Fruit fly (Drosophila melanogaster): ENCODE measurements around the gene ppk31.

The ppk31 gene

dm6 chr3R:27116465-27117092 lies 46.3 kb upstream of the ppk31 start, which contains the start of the genes CG6066 and CG5880 (continued):
- TF ChIP-seq pan (optimal IDR thresholded peaks at IDR 0.05) (no peak), pan (GFP tag; optimal IDR thresholded peaks at IDR 0.05 in 1 of 2, IDR thresholded peaks at IDR 0.05 in 1 of 2) (no peak), CG11456 (GFP tag; IDR thresholded peaks at IDR 0.05) (no peak), dm (GFP tag; optimal IDR thresholded peaks at IDR 0.05) (no peak), CG31365 (tag; optimal IDR thresholded peaks at IDR 0.05) (no peak), Chrac-16 (GFP tag; optimal IDR thresholded peaks at IDR 0.05) (no peak), abd-A (tag; optimal IDR thresholded peaks at IDR 0.05) (no peak), odd (GFP tag; optimal IDR thresholded peaks at IDR 0.05) (no peak), pho (GFP tag; optimal IDR thresholded peaks at IDR 0.05) (no peak), Six4 (GFP tag; optimal IDR thresholded peaks at IDR 0.05) (no peak), dmrt11E (tag; optimal IDR thresholded peaks at IDR 0.05) (no peak), CG8478 (optimal IDR thresholded peaks at IDR 0.05) (no peak), CG9727 (GFP tag; optimal IDR thresholded peaks at IDR 0.05) (no peak), stwl (tag; optimal IDR thresholded peaks at IDR 0.05) (peak; percentile 74), az2 (GFP tag; optimal IDR thresholded peaks at IDR 0.05) (no peak), vnd (GFP tag; IDR thresholded peaks at IDR 0.05; ENCODE audit: partially characterized antibody) (peak; percentile 68), D (optimal IDR thresholded peaks at IDR 0.05) (no peak), D (GFP tag; optimal IDR thresholded peaks at IDR 0.05) (no peak), Lpt (GFP tag; optimal IDR thresholded peaks at IDR 0.05) (no peak), CG30020 (tag; optimal IDR thresholded peaks at IDR 0.05) (no peak), CG2129 (GFP tag; IDR thresholded peaks at IDR 0.05; ENCODE audit: partially characterized antibody) (peak; percentile 63; the same call in 1 of the 2 replicates), CG18476 (GFP tag; optimal IDR thresholded peaks at IDR 0.05) (no peak), mld (GFP tag; IDR thresholded peaks at IDR 0.05; ENCODE audit: partially characterized antibody) (peak; percentile 61; the same call in 1 of the 3 replicates), ERR (GFP tag; optimal IDR thresholded peaks at IDR 0.05) (no peak), CG42726 (GFP tag; IDR thresholded peaks at IDR 0.05; ENCODE audit: partially characterized antibody) (peak; percentile 58; the same call in 1 of the 2 replicates), CG34224 (GFP tag; IDR thresholded peaks at IDR 0.05; ENCODE audit: partially characterized antibody) (peak; percentile 89), grau (tag; optimal IDR thresholded peaks at IDR 0.05) (no peak), cas (GFP tag; IDR thresholded peaks at IDR 0.05) (no peak), Ets97D (GFP tag; optimal IDR thresholded peaks at IDR 0.05) (no peak), Ada2b (GFP tag; IDR thresholded peaks at IDR 0.05) (no peak), usp (GFP tag; optimal IDR thresholded peaks at IDR 0.05) (no peak), Oaz (GFP tag; IDR thresholded peaks at IDR 0.05) (no peak), CG10274 (GFP tag; optimal IDR thresholded peaks at IDR 0.05) (no peak), rib (GFP tag; IDR thresholded peaks at IDR 0.05) (peak; percentile 62; the same call in 1 of the 2 replicates), pzg (GFP tag; optimal IDR thresholded peaks at IDR 0.05) (peak; percentile 66), CG14667 (GFP tag; IDR thresholded peaks at IDR 0.05) (no peak), bab2 (GFP tag; optimal IDR thresholded peaks at IDR 0.05) (no peak), Scr (GFP tag; IDR thresholded peaks at IDR 0.05; ENCODE audit: partially characterized antibody) (peak; percentile 86), gfzf (GFP tag; optimal IDR thresholded peaks at IDR 0.05) (peak; percentile 47), CG3281 (GFP tag; optimal IDR thresholded peaks at IDR 0.05) (no peak), fd102C (GFP tag; optimal IDR thresholded peaks at IDR 0.05) (no peak), luna (GFP tag; optimal IDR thresholded peaks at IDR 0.05) (no peak), Rx (GFP tag; IDR thresholded peaks at IDR 0.05) (no peak), CG12104 (GFP tag; optimal IDR thresholded peaks at IDR 0.05) (no peak), CG7963 (GFP tag; IDR thresholded peaks at IDR 0.05; ENCODE audit: partially characterized antibody) (peak; percentile 71), mirr (GFP tag; optimal IDR thresholded peaks at IDR 0.05) (no peak), CG17361 (GFP tag; IDR thresholded peaks at IDR 0.05) (no peak), CG3065 (GFP tag; optimal IDR thresholded peaks at IDR 0.05) (no peak), Dref (GFP tag; IDR thresholded peaks at IDR 0.05) (peak; percentile 85), inv (GFP tag; IDR thresholded peaks at IDR 0.05; ENCODE audit: partially characterized antibody) (peak; percentile 70), CG6854 (GFP tag; optimal IDR thresholded peaks at IDR 0.05) (no peak)
